Worm (Caenorhabditis elegans): Measurements from ENCODE around the gene tag-115.

- TF ChIP-seq snpc-4 (tag; optimal IDR thresholded peaks at IDR 0.05) (no peak), drap-1 (GFP tag; optimal IDR thresholded peaks at IDR 0.05) (no peak), elt-3 (tag; optimal IDR thresholded peaks at IDR 0.05) (no peak), ceh-43 (GFP tag; optimal IDR thresholded peaks at IDR 0.05) (no peak), pha-4 (tag; optimal IDR thresholded peaks at IDR 0.05) (no peak)
Measured at ce11 chrIV:13252211-13252610, 13.0 kb upstream of the tag-115 start, which contains the start of gene ttr-51.
